Worm (Caenorhabditis elegans) whole organism, L3 larva: ENCODE results near the gene F16F9.1.
A peak's percentile ranks its signal among the peaks of the same experiment; 100 is the strongest.

ENCODE experiments used
- nhr-25 ChIP-seq: sonication (generic microtip); optimal IDR thresholded peaks from 2 replicates; lab custom pipeline; 2017; ENCODE audit warnings: missing biosample characterization, missing genetic modification characterization
- nhr-76 ChIP-seq: fragments of 150-350 bp; sonication (generic microtip); optimal IDR thresholded peaks from 5 replicates; lab custom pipeline; 2014; ENCODE audit warnings: missing biosample characterization, missing genetic modification characterization
- zag-1 ChIP-seq: fragments of 150-350 bp; optimal IDR thresholded peaks from 2 replicates; lab custom pipeline; 2014; ENCODE audit warnings: missing biosample characterization, missing genetic modification characterization
- ztf-11 ChIP-seq: fragments of 150-350 bp; optimal IDR thresholded peaks from 2 replicates; lab custom pipeline; 2014; ENCODE audit warnings: missing biosample characterization, missing genetic modification characterization

- TF ChIP-seq zag-1 (tag; lab: Kevin White, UChicago) (no peak), nhr-76 (tag; lab: Kevin White, UChicago) (no peak), ztf-11 (no peak), nhr-25 (tag; lab: Kevin White, UChicago) (peak; percentile 4)
These were observed 21.9 kb upstream of the F16F9.1 start for ce11 chrX:8424286-8424685.
